Worm (Caenorhabditis elegans): Measurements from ENCODE around the gene F59B1.10.

ce11 chrV:3686292-3686691 lies 38.5 kb upstream of the F59B1.10 start:
- no peak for TF ChIP-seq daf-8 (GFP tag; IDR thresholded peaks at IDR 0.05)
- no peak for TF ChIP-seq ama-1 (optimal IDR thresholded peaks at IDR 0.05)
- no peak for TF ChIP-seq php-3 (GFP tag; IDR thresholded peaks at IDR 0.05)

Data from whole organism, L4 larva.